Worm (Caenorhabditis elegans) whole organism, L3 larva: Measurements from ENCODE around the gene kel-8.

Experiments used
- elt-1 ChIP-seq: fragments of 150-350 bp; optimal IDR thresholded peaks from 2 replicates; lab custom pipeline; 2014; ENCODE audit warnings: missing biosample characterization, missing genetic modification characterization
- elt-2 ChIP-seq: sonication (generic microtip); optimal IDR thresholded peaks from 2 replicates; lab custom pipeline; 2016; ENCODE audit warnings: missing genetic modification reagents, mild to moderate bottlenecking, missing genetic modification characterization, missing compliant biosample characterization
- fos-1 ChIP-seq: fragments of 150-350 bp; optimal IDR thresholded peaks from 2 replicates; lab custom pipeline; 2014; ENCODE audit warnings: missing biosample characterization, missing genetic modification characterization
- mdl-1 ChIP-seq: fragments of 150-350 bp; optimal IDR thresholded peaks from 2 replicates; lab custom pipeline; 2014; ENCODE audit warnings: missing biosample characterization, missing genetic modification characterization
- pqm-1 ChIP-seq: fragments of 150-350 bp; optimal IDR thresholded peaks from 2 replicates; lab custom pipeline; 2017; ENCODE audit warnings: missing biosample characterization, missing genetic modification characterization, inconsistent platforms
- snpc-4 ChIP-seq: fragments of 150-350 bp; optimal IDR thresholded peaks from 2 replicates; lab custom pipeline; 2014; ENCODE audit warnings: missing biosample characterization, missing genetic modification characterization

- TF ChIP-seq snpc-4 (tag; lab: Kevin White, UChicago), result no peak
- TF ChIP-seq mdl-1 (tag; lab: Kevin White, UChicago), result no peak
- no peak for TF ChIP-seq elt-2 (tag; lab: Kevin White, UChicago)
- no peak for TF ChIP-seq fos-1 (tag; lab: Kevin White, UChicago)
- TF ChIP-seq elt-1 (tag; lab: Kevin White, UChicago), result no peak
- TF ChIP-seq pqm-1 (tag; lab: Kevin White, UChicago), result no peak
Observed at ce11 chrV:2720763-2721162, 49.5 kb downstream of the kel-8 start, which contains the start of gene srt-27.
